Worm (Caenorhabditis elegans) whole organism, midembryonic: ENCODE results near the gene talp-3.
A peak's percentile ranks its signal among the peaks of the same experiment; 100 is the strongest.

Experiments used
- cog-1 ChIP-seq: sonication (generic microtip); optimal IDR thresholded peaks from 2 replicates; lab custom pipeline; 2016; ENCODE audit warnings: missing genetic modification characterization, missing compliant biosample characterization
- flt-1 ChIP-seq: fragments of 200-800 bp; sonication (Bioruptor generic); IDR thresholded peaks from 2 replicates; pipeline ENCODE4 v1.3.6; 2022; ENCODE audit warnings: missing genetic modification characterization, missing compliant biosample characterization
- tab-1 ChIP-seq: fragments of 200-800 bp; sonication (Bioruptor generic); IDR thresholded peaks from 2 replicates; pipeline ENCODE4 v1.3.6; 2022; ENCODE audit warnings: missing genetic modification characterization, missing compliant biosample characterization
- ztf-29 ChIP-seq: fragments of 200-800 bp; sonication (Bioruptor generic); IDR thresholded peaks from 2 replicates; pipeline ENCODE4 v1.3.6; 2022; ENCODE audit warnings: missing genetic modification reagents, missing genetic modification characterization, missing compliant biosample characterization

- TF ChIP-seq cog-1 (tag; lab: Kevin White, UChicago), result peak; percentile 8
- TF ChIP-seq tab-1, result no peak
- TF ChIP-seq flt-1 (GFP tag; lab: Robert Waterston, UW), result no peak
- no peak for TF ChIP-seq ztf-29 (GFP tag; lab: Robert Waterston, UW)
Measured at ce11 chrIV:14675789-14676188, 22.6 kb upstream of the talp-3 start.
